Worm (Caenorhabditis elegans) whole organism, L1 larva: ENCODE results near the gene vglu-2.

Experiments
- aha-1 ChIP-seq: fragments of 150-350 bp; optimal IDR thresholded peaks from 2 replicates; lab custom pipeline; 2014; ENCODE audit warnings: missing biosample characterization, missing genetic modification characterization
- blmp-1 ChIP-seq: fragments of 150-350 bp; optimal IDR thresholded peaks from 2 replicates; lab custom pipeline; 2014; ENCODE audit warnings: missing biosample characterization, missing genetic modification characterization
- dsc-1 ChIP-seq: sonication (generic microtip); optimal IDR thresholded peaks from 2 replicates; lab custom pipeline; 2016; ENCODE audit warnings: mild to moderate bottlenecking, missing genetic modification characterization, missing compliant biosample characterization
- lin-35 ChIP-seq, 2 experiments: fragments of 150-350 bp; optimal IDR thresholded peaks; 2 replicates each; lab custom pipeline; 2014; ENCODE audit warnings: missing biosample characterization in 2 of 2, missing genetic modification characterization in 2 of 2, missing genetic modification reagents in 2 of 2
- mep-1 ChIP-seq: fragments of 150-350 bp; optimal IDR thresholded peaks from 2 replicates; lab custom pipeline; 2014; ENCODE audit warnings: missing biosample characterization, missing genetic modification characterization
- vab-15 ChIP-seq: sonication (generic microtip); optimal IDR thresholded peaks from 2 replicates; lab custom pipeline; 2017; ENCODE audit warnings: missing genotype, mild to moderate bottlenecking, missing genetic modification characterization, missing compliant biosample characterization

DNA sequence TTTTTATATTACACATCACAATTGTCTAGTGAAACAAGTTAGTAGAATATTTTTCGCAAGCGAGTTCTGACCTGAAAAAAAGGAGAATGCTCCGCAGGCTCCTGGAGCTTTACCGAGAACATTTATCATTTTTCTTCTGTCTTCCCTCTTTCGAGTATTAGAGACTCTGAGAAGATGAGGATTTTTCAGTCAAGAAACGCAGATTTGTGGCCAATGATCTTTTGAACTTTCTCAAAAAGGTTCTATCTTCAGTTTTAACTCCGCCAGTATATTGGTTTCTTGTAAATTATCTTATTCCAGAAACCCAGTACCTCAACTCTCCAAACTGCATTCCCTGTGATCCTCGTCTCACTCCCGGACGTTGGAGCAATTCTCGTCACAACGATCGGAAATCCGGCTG is 9.3 kb upstream of the vglu-2 start, which contains the start of gene K10G9.2:
- TF ChIP-seq vab-15 (tag; lab: Kevin White, UChicago) (no peak), aha-1 (no peak), mep-1 (tag; lab: Kevin White, UChicago) (no peak), dsc-1 (tag; lab: Kevin White, UChicago) (no peak), blmp-1 (tag; lab: Kevin White, UChicago) (no peak), lin-35 (GFP tag; optimal IDR thresholded peaks at IDR 0.05; lab: Kevin White, UChicago) (no peak)
